Worm (Caenorhabditis elegans) whole organism, late embryonic: Measurements from ENCODE around the gene F59B2.14.

ENCODE experiments used
- C38D4.7 ChIP-seq: fragments of 200-800 bp; sonication (Bioruptor generic); optimal IDR thresholded peaks from 2 replicates; lab custom pipeline; 2018; ENCODE audit warnings: mild to moderate bottlenecking, missing genetic modification characterization, moderate library complexity, missing compliant biosample characterization
- F13H6.1 ChIP-seq: sonication (generic microtip); optimal IDR thresholded peaks from 2 replicates; lab custom pipeline; 2016; ENCODE audit warnings: missing genetic modification characterization, missing compliant biosample characterization
- K09A11.1 ChIP-seq: sonication (generic microtip); optimal IDR thresholded peaks from 2 replicates; lab custom pipeline; 2017; ENCODE audit warnings: antibody characterized with exemption, mild to moderate bottlenecking, missing genetic modification characterization, missing compliant biosample characterization; ENCODE audit not compliant: insufficient read depth
- T23F11.4 ChIP-seq: fragments of 200-800 bp; sonication (Bioruptor generic); optimal IDR thresholded peaks from 2 replicates; lab custom pipeline; 2018; ENCODE audit warnings: mild to moderate bottlenecking, missing genetic modification characterization, missing compliant biosample characterization
- ahr-1 ChIP-seq: sonication (generic microtip); optimal IDR thresholded peaks from 2 replicates; lab custom pipeline; 2016; ENCODE audit warnings: missing genetic modification characterization, missing compliant biosample characterization
- ama-1 ChIP-seq: fragments of 150-350 bp; optimal IDR thresholded peaks from 2 replicates; lab custom pipeline; 2014
- ceh-14 ChIP-seq: sonication (generic microtip); optimal IDR thresholded peaks from 2 replicates; lab custom pipeline; 2016; ENCODE audit warnings: missing genotype, missing genetic modification characterization, missing compliant biosample characterization
- ceh-18 ChIP-seq: sonication (generic microtip); optimal IDR thresholded peaks from 2 replicates; lab custom pipeline; 2016; ENCODE audit warnings: missing genetic modification characterization, missing compliant biosample characterization
- ceh-19 ChIP-seq: fragments of 200-800 bp; sonication (Bioruptor generic); optimal IDR thresholded peaks from 2 replicates; lab custom pipeline; 2018; ENCODE audit warnings: mild to moderate bottlenecking, missing genetic modification characterization, missing compliant biosample characterization
- ceh-2 ChIP-seq: sonication (generic microtip); optimal IDR thresholded peaks from 2 replicates; lab custom pipeline; 2016; ENCODE audit warnings: missing genotype, missing genetic modification characterization, missing compliant biosample characterization
- ceh-22 ChIP-seq: sonication (generic microtip); optimal IDR thresholded peaks from 2 replicates; lab custom pipeline; 2017; ENCODE audit warnings: missing biosample characterization, missing genetic modification characterization
- ceh-24 ChIP-seq: sonication (generic microtip); optimal IDR thresholded peaks from 2 replicates; lab custom pipeline; 2016; ENCODE audit warnings: mild to moderate bottlenecking, missing genetic modification characterization, missing compliant biosample characterization
- ceh-30 ChIP-seq: fragments of 150-350 bp; optimal IDR thresholded peaks from 2 replicates; lab custom pipeline; 2014; ENCODE audit warnings: missing biosample characterization, missing genetic modification characterization
- ceh-31 ChIP-seq: sonication (generic microtip); optimal IDR thresholded peaks from 2 replicates; lab custom pipeline; 2016; ENCODE audit warnings: missing genetic modification characterization, missing compliant biosample characterization
- ceh-34 ChIP-seq: sonication (generic microtip); optimal IDR thresholded peaks from 2 replicates; lab custom pipeline; 2016; ENCODE audit warnings: mild to moderate bottlenecking, missing genetic modification characterization, missing compliant biosample characterization
- ceh-48 ChIP-seq: sonication (generic microtip); optimal IDR thresholded peaks from 2 replicates; lab custom pipeline; 2016; ENCODE audit warnings: missing genetic modification characterization, inconsistent platforms, missing compliant biosample characterization
- dmd-4 ChIP-seq: sonication (generic microtip); optimal IDR thresholded peaks from 2 replicates; lab custom pipeline; 2016; ENCODE audit warnings: borderline replicate concordance, missing genetic modification characterization, missing compliant biosample characterization
- dve-1 ChIP-seq: sonication (generic microtip); optimal IDR thresholded peaks from 2 replicates; lab custom pipeline; 2017; ENCODE audit warnings: antibody characterized with exemption, mild to moderate bottlenecking, missing genetic modification characterization, missing compliant biosample characterization
- elt-4 ChIP-seq: sonication (generic microtip); optimal IDR thresholded peaks from 2 replicates; lab custom pipeline; 2016; ENCODE audit warnings: missing genetic modification characterization, missing compliant biosample characterization
- ets-4 ChIP-seq: sonication (generic microtip); optimal IDR thresholded peaks from 2 replicates; lab custom pipeline; 2016; ENCODE audit warnings: missing genetic modification characterization, missing compliant biosample characterization
- fkh-6 ChIP-seq: sonication (generic microtip); optimal IDR thresholded peaks from 2 replicates; lab custom pipeline; 2016; ENCODE audit warnings: missing genetic modification characterization, missing compliant biosample characterization
- hlh-15 ChIP-seq: sonication (generic microtip); optimal IDR thresholded peaks from 2 replicates; lab custom pipeline; 2016; ENCODE audit warnings: missing genetic modification characterization, missing compliant biosample characterization
- hlh-8 ChIP-seq: sonication (generic microtip); optimal IDR thresholded peaks from 2 replicates; lab custom pipeline; 2016; ENCODE audit warnings: missing genotype, missing genetic modification characterization, missing compliant biosample characterization
- mec-3 ChIP-seq: sonication (generic microtip); optimal IDR thresholded peaks from 2 replicates; lab custom pipeline; 2016; ENCODE audit warnings: borderline replicate concordance, missing genetic modification characterization, missing compliant biosample characterization
- nfya-1 ChIP-seq: sonication (generic microtip); optimal IDR thresholded peaks from 2 replicates; lab custom pipeline; 2017; ENCODE audit warnings: missing genetic modification characterization, mild to moderate bottlenecking, missing compliant biosample characterization, antibody characterized with exemption, moderate library complexity
- nhr-11 ChIP-seq: fragments of 150-350 bp; optimal IDR thresholded peaks from 2 replicates; lab custom pipeline; 2014; ENCODE audit warnings: missing biosample characterization, missing genetic modification characterization
- pha-2 ChIP-seq: sonication (generic microtip); optimal IDR thresholded peaks from 2 replicates; lab custom pipeline; 2017; ENCODE audit warnings: mild to moderate bottlenecking, missing genetic modification characterization, missing compliant biosample characterization
- pha-4 ChIP-seq: fragments of 150-350 bp; optimal IDR thresholded peaks from 2 replicates; lab custom pipeline; 2018; ENCODE audit warnings: missing biosample characterization, missing genetic modification reagents, missing genetic modification characterization
- pqm-1 ChIP-seq: sonication (generic microtip); optimal IDR thresholded peaks from 2 replicates; lab custom pipeline; 2016; ENCODE audit warnings: missing genetic modification characterization, missing compliant biosample characterization
- ref-2 ChIP-seq: sonication (generic microtip); optimal IDR thresholded peaks from 2 replicates; lab custom pipeline; 2016; ENCODE audit warnings: missing genetic modification characterization, missing compliant biosample characterization
- sdc-2 ChIP-seq: sonication (generic microtip); optimal IDR thresholded peaks from 2 replicates; lab custom pipeline; 2016; ENCODE audit warnings: missing genotype, missing genetic modification characterization, missing compliant biosample characterization
- sox-4 ChIP-seq: sonication (generic microtip); optimal IDR thresholded peaks from 2 replicates; lab custom pipeline; 2017; ENCODE audit warnings: mild to moderate bottlenecking, missing genetic modification characterization, inconsistent platforms, missing compliant biosample characterization
- unc-3 ChIP-seq, 2 experiments: fragments of 200-800 bp in 1 of 2; sonication (Bioruptor generic) in 1 of 2; sonication (generic microtip) in 1 of 2; conservative IDR thresholded peaks in 1 of 2; optimal IDR thresholded peaks in 1 of 2; 2 replicates each; pipeline versions ENCODE4 v1.3.6 to Lab custom; 2016 to 2022; ENCODE audit warnings: missing compliant biosample characterization in 2 of 2, missing genetic modification characterization in 2 of 2, missing genetic modification reagents in 1 of 2
- unc-55 ChIP-seq: sonication (generic microtip); optimal IDR thresholded peaks from 2 replicates; lab custom pipeline; 2017; ENCODE audit warnings: missing biosample characterization, missing genetic modification reagents, missing genetic modification characterization
- unc-86 ChIP-seq: sonication (generic microtip); optimal IDR thresholded peaks from 2 replicates; lab custom pipeline; 2016; ENCODE audit warnings: missing genetic modification characterization, missing compliant biosample characterization

F59B2.14 gene

DNA sequence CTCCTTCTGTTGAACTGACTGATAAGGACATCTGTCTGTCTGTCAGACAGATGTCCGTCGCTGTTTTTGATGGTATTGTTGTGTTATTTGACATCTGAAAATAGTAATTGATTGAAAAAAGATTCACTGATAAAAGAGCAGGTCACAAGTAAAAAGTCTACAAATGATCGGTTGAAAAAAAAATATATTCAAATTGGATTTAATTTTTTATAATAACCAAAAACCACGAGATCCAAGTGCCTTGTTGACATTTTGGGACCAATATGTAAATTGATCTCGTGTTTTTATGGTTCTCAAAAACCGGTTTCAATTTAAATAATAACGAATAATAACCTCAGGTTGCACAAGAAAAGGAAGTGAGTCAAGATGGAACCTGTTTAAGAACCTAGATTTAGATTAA, 4.5 kb upstream of the F59B2.14 start, which contains the start of gene F59B2.13:
Gene F59B2.13, minus strand, starts transcription at position 101 of the 400 bp plus-strand sequence.
- TF ChIP-seq C38D4.7 (GFP tag; lab: Kevin White, UChicago) (no peak), ceh-2 (tag; lab: Kevin White, UChicago) (no peak), ref-2 (tag; lab: Kevin White, UChicago) (no peak), ceh-22 (tag; lab: Kevin White, UChicago) (no peak)

DNA sequence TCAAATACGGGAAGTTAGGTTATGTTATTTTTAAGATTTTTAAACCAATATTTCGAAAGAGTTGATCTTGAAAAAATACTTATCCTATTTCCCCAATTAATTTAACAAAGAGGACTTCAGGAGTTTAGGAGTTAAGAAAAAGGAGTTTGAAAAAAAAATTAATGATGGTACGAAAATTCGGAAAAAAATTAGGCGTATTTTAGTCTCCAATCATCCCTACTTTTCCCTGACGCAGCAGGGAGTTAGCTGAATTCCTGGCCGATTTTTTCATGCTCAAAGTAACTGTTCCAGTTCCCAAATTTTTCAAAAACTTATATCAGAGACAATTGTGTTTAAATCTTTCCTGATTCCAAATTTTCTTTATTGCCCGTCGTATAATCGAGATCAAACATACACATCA, 1.2 kb upstream of the F59B2.14 start:
- no peak for TF ChIP-seq unc-3 (GFP tag; conservative IDR thresholded peaks at IDR 0.05; lab: Robert Waterston, UW)
- no peak for TF ChIP-seq unc-3 (tag; optimal IDR thresholded peaks at IDR 0.05; lab: Kevin White, UChicago)
- no peak for TF ChIP-seq fkh-6 (tag; lab: Kevin White, UChicago)
- no peak for TF ChIP-seq sdc-2
- TF ChIP-seq ets-4 (tag; lab: Kevin White, UChicago), result no peak
- no peak for TF ChIP-seq ceh-18 (tag; lab: Kevin White, UChicago)
- TF ChIP-seq nhr-11, result no peak
- no peak for TF ChIP-seq dve-1 (tag; lab: Kevin White, UChicago)
- TF ChIP-seq pha-2 (tag; lab: Kevin White, UChicago), result no peak
- no peak for TF ChIP-seq pha-4 (tag; lab: Kevin White, UChicago)
- TF ChIP-seq K09A11.1 (tag; lab: Kevin White, UChicago), result no peak
- no peak for TF ChIP-seq unc-86 (tag; lab: Kevin White, UChicago)
- no peak for TF ChIP-seq dmd-4 (tag; lab: Kevin White, UChicago)
- no peak for TF ChIP-seq ahr-1 (tag; lab: Kevin White, UChicago)
- TF ChIP-seq T23F11.4, result no peak
- TF ChIP-seq elt-4 (tag; lab: Kevin White, UChicago), result no peak
- TF ChIP-seq ceh-30, result no peak
- TF ChIP-seq ceh-14, result no peak
- TF ChIP-seq mec-3, result no peak

DNA sequence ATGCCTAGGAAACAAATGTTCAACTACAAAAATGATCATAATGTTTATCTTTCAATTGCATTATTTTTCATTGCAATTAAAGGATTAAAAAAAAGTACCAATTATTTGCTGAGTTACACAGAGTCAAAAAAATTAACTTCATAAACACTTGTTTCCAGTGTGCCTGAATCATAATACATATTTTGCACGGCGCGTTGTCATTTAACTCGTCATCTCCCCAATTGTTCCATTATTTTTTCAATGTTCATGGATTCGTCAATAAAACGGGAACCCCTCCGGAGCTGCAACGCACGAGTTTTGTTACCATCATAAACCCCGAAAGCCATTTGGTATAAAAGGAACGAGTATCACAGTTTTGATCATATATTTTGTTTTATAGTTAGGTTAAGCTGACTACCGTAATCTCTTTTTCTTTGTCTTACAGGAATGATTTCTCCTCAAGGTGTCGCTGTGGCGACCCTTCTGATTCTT, 5.2 kb downstream of the F59B2.14 start, which contains the start of gene F59B2.12:
Gene F59B2.12, plus strand, starts transcription at position 421 of the 471 bp plus-strand sequence.
- TF ChIP-seq nfya-1 (tag; lab: Kevin White, UChicago), result no peak
- no peak for TF ChIP-seq dmd-4 (tag; lab: Kevin White, UChicago)
- no peak for TF ChIP-seq hlh-15 (tag; lab: Kevin White, UChicago)
- no peak for TF ChIP-seq ceh-22 (tag; lab: Kevin White, UChicago)
- TF ChIP-seq sox-4, result no peak
- no peak for TF ChIP-seq ama-1 (lab: Kevin White, UChicago)
- no peak for TF ChIP-seq pqm-1 (tag; lab: Kevin White, UChicago)
- TF ChIP-seq F13H6.1 (tag; lab: Kevin White, UChicago), result no peak
- no peak for TF ChIP-seq ceh-30
- TF ChIP-seq ceh-24 (tag; lab: Kevin White, UChicago), result no peak
- no peak for TF ChIP-seq hlh-8 (tag; lab: Kevin White, UChicago)

DNA sequence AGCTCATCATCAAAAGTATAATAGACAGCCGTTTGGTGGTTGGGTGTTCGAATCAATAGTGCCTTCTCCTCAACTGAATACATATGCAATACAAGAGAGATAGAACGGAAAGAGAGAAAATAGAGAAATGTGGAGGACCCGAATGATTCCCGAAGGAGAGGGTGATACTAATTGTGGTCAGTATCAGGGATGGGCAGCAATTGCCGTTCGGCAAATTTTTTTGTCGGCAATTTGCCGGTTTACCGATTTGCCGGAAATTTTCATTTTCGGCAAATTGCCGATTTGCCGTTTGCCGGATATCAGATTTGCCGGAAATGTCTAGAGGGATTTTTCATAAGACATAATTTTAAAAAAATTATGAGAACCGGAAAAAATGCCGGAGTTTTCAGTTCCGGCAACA, 10.1 kb downstream of the F59B2.14 start, which contains the start of gene F59B2.9:
Gene F59B2.9, minus strand, starts transcription at position 101 of the 400 bp plus-strand sequence.
- no peak for TF ChIP-seq sox-4
- peak; percentile 9 for TF ChIP-seq ceh-48 (tag; lab: Kevin White, UChicago)

DNA sequence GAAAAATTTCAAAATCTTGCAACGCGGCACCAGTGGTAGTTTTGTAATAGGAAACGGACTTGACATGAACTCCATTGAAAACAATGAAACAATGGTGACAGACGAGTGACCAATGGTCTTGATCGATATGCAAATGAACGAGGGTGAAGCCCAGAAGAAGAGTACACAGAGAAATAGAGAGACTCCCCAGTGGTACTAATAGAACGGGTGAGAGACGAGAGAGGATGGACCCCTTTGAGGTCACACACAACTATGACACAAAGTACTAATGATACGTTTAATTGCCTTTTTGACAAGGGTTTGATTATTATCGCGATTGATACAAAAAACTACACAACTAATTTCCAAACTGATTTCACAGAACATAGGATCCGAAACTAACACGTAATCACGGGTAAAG, 12.4 kb downstream of the F59B2.14 start, which contains the start of gene F59B2.8:
Gene F59B2.8, minus strand, starts transcription at position 151 of the 400 bp plus-strand sequence.
- TF ChIP-seq nfya-1 (tag; lab: Kevin White, UChicago), result peak; percentile 27
- no peak for TF ChIP-seq ceh-19
- peak; percentile 59 for TF ChIP-seq unc-55 (GFP tag; lab: Kevin White, UChicago)
- TF ChIP-seq ceh-31 (tag; lab: Kevin White, UChicago), result peak; percentile 39
- TF ChIP-seq ceh-34 (tag; lab: Kevin White, UChicago), result no peak
